Worm (Caenorhabditis elegans) whole organism, young adult: ENCODE data around the gene ndub-3.

Source experiments
- madf-8 ChIP-seq: fragments of 200-800 bp; sonication (Bioruptor generic); conservative IDR thresholded peaks from 2 replicates; pipeline ENCODE4 v1.3.6; 2022; ENCODE audit warnings: missing genetic modification reagents, missing genetic modification characterization, missing compliant biosample characterization
- mes-4 ChIP-seq: sonication (generic microtip); optimal IDR thresholded peaks from 2 replicates; lab custom pipeline; 2016; ENCODE audit warnings: missing genotype, missing genetic modification characterization, missing compliant biosample characterization
- pha-4 ChIP-seq: fragments of 150-350 bp; sonication (generic microtip); optimal IDR thresholded peaks from 2 replicates; lab custom pipeline; 2014; ENCODE audit warnings: missing biosample characterization, missing genetic modification reagents, missing genetic modification characterization

ce11 chrII:8932392-8932791 lies 32.3 kb downstream of the ndub-3 start:
- TF ChIP-seq madf-8: no peak
- TF ChIP-seq pha-4 (tag; lab: Kevin White, UChicago): no peak
- no peak for TF ChIP-seq mes-4 (tag; lab: Kevin White, UChicago)
